Fruit fly (Drosophila melanogaster) whole organism, pupa: ENCODE results near the gene Prosbeta2R2.

ENCODE experiments used
- CG10348 ChIP-seq: fragments of 200-800 bp; sonication (Bioruptor generic); IDR thresholded peaks from 2 replicates; pipeline ENCODE4 v1.3.6; 2022; ENCODE audit warnings: missing biosample characterization, missing genetic modification characterization
- CG12605 ChIP-seq: fragments of 200-800 bp; sonication (Bioruptor generic); IDR thresholded peaks from 2 replicates; pipeline ENCODE4 v1.3.6; 2022; ENCODE audit warnings: missing biosample characterization, missing genetic modification characterization
- CG13204 ChIP-seq: fragments of 200-800 bp; sonication (Bioruptor generic); optimal IDR thresholded peaks from 2 replicates; lab custom pipeline; 2018; ENCODE audit warnings: missing biosample characterization, mild to moderate bottlenecking, missing genetic modification characterization, moderate library complexity
- CG14655 ChIP-seq: fragments of 200-800 bp; sonication (Bioruptor generic); optimal IDR thresholded peaks from 3 replicates; lab custom pipeline; 2017; ENCODE audit warnings: mild to moderate bottlenecking, missing biosample characterization, missing genetic modification reagents, missing genetic modification characterization
- CG15710 ChIP-seq: fragments of 200-800 bp; sonication (Bioruptor generic); optimal IDR thresholded peaks from 2 replicates; lab custom pipeline; 2018; ENCODE audit warnings: missing biosample characterization, mild to moderate bottlenecking, missing genetic modification characterization, moderate library complexity
- CG17806 ChIP-seq: fragments of 200-800 bp; sonication (Bioruptor generic); optimal IDR thresholded peaks from 2 replicates; lab custom pipeline; 2018; ENCODE audit warnings: missing biosample characterization, mild to moderate bottlenecking, missing genetic modification characterization, moderate library complexity
- CG32121 ChIP-seq: fragments of 200-800 bp; sonication (Bioruptor generic); IDR thresholded peaks from 2 replicates; pipeline ENCODE4 v1.3.6; 2022; ENCODE audit warnings: missing biosample characterization, missing genetic modification characterization
- CG34367 ChIP-seq: fragments of 200-800 bp; sonication (Bioruptor generic); optimal IDR thresholded peaks from 2 replicates; lab custom pipeline; 2018; ENCODE audit warnings: missing biosample characterization, mild to moderate bottlenecking, missing genetic modification characterization
- CG4496 ChIP-seq: fragments of 200-800 bp; sonication (Bioruptor generic); IDR thresholded peaks from 3 replicates; pipeline ENCODE4 v1.3.6; 2022; ENCODE audit warnings: missing biosample characterization, missing genetic modification characterization
- CG8159 ChIP-seq: fragments of 200-800 bp; sonication (Bioruptor generic); optimal IDR thresholded peaks from 3 replicates; lab custom pipeline; 2018; ENCODE audit warnings: missing biosample characterization, mild to moderate bottlenecking, missing genetic modification characterization, moderate library complexity
- CG8301 ChIP-seq: fragments of 200-800 bp; sonication (Bioruptor generic); optimal IDR thresholded peaks from 2 replicates; lab custom pipeline; 2018; ENCODE audit warnings: missing biosample characterization, mild to moderate bottlenecking, missing genetic modification characterization
- CG9948 ChIP-seq: fragments of 200-800 bp; sonication (Bioruptor generic); optimal IDR thresholded peaks from 2 replicates; lab custom pipeline; 2018; ENCODE audit warnings: missing biosample characterization, mild to moderate bottlenecking, missing genetic modification characterization, moderate library complexity
- D1 ChIP-seq: fragments of 200-800 bp; sonication (Bioruptor generic); optimal IDR thresholded peaks from 2 replicates; lab custom pipeline; 2018; ENCODE audit warnings: missing biosample characterization, mild to moderate bottlenecking, missing genetic modification characterization, moderate library complexity
- EcR ChIP-seq: fragments of 200-800 bp; sonication (Bioruptor generic); optimal IDR thresholded peaks from 3 replicates; lab custom pipeline; 2019; ENCODE audit warnings: missing biosample characterization, missing genetic modification characterization, mild to moderate bottlenecking, moderate library complexity, missing genetic modification reagents
- Ets98B ChIP-seq: fragments of 200-800 bp; sonication (Bioruptor generic); IDR thresholded peaks from 2 replicates; pipeline ENCODE4 v1.3.6; 2022; ENCODE audit warnings: missing biosample characterization, missing genetic modification characterization
- Pif1A ChIP-seq: fragments of 200-800 bp; sonication (Bioruptor generic); optimal IDR thresholded peaks from 3 replicates; lab custom pipeline; 2016; ENCODE audit warnings: missing biosample characterization, missing genetic modification characterization
- Pif1B ChIP-seq: fragments of 200-800 bp; sonication (Bioruptor generic); optimal IDR thresholded peaks from 3 replicates; lab custom pipeline; 2016; ENCODE audit warnings: missing biosample characterization, missing genetic modification characterization
- Snoo ChIP-seq: fragments of 200-800 bp; sonication (Bioruptor generic); optimal IDR thresholded peaks from 3 replicates; lab custom pipeline; 2017; ENCODE audit warnings: missing biosample characterization, mild to moderate bottlenecking, missing genetic modification characterization, inconsistent platforms
- fd96Ca ChIP-seq: fragments of 200-800 bp; sonication (Bioruptor generic); IDR thresholded peaks from 3 replicates; pipeline ENCODE4 v1.3.6; 2022; ENCODE audit warnings: missing biosample characterization, missing genetic modification characterization
- gl ChIP-seq: fragments of 200-800 bp; sonication (Bioruptor generic); optimal IDR thresholded peaks from 2 replicates; lab custom pipeline; 2018; ENCODE audit warnings: missing biosample characterization, mild to moderate bottlenecking, missing genetic modification characterization
- rn ChIP-seq: fragments of 200-800 bp; sonication (Bioruptor generic); IDR thresholded peaks from 2 replicates; pipeline ENCODE4 v1.3.6; 2022; ENCODE audit warnings: missing biosample characterization, missing genetic modification characterization

Prosbeta2R2 gene

dm6 chr3R:5217278-5217714 is 2.0 kb downstream of the Prosbeta2R2 start, which contains the start of gene cno:
Gene cno (minus strand): TSS chr3R:5217456.
- TF ChIP-seq EcR (GFP tag; lab: Kevin White, UChicago) (no peak), fd96Ca (GFP tag; lab: Robert Waterston, UW) (0 out of 3 replicates have a peak, but pooled peaks have one; percentile 22), CG12605 (peak; percentile 46; the same call in 1 of the 2 replicates), Snoo (tag; lab: Kevin White, UChicago) (peak; percentile 8), Ets98B (peak; percentile 48; the same call in 1 of the 2 replicates)

- TF ChIP-seq Pif1B (GFP tag; lab: Kevin White, UChicago) (no peak), EcR (GFP tag; lab: Kevin White, UChicago) (peak; percentile 60)
- TF ChIP-seq, all 21 proteins: peak for 1
These were observed 3.0 kb downstream of the Prosbeta2R2 start for dm6 chr3R:5216308-5216765.

dm6 chr3R:5215334-5216307 is 3.7 kb downstream of the Prosbeta2R2 start:
- peak; percentile 82 for TF ChIP-seq CG17806
- TF ChIP-seq CG34367: peak; percentile 84
- peak; percentile 88 for TF ChIP-seq EcR (GFP tag; lab: Kevin White, UChicago)
- TF ChIP-seq D1 (tag; lab: Kevin White, UChicago): peak; percentile 45
- TF ChIP-seq Snoo (tag; lab: Kevin White, UChicago): peak; percentile 85
- peak; percentile 79 for TF ChIP-seq Ets98B
- peak; percentile 83 for TF ChIP-seq Pif1B (GFP tag; lab: Kevin White, UChicago)
- TF ChIP-seq CG15710 (tag; lab: Kevin White, UChicago): peak; percentile 90
- peak; percentile 76 for TF ChIP-seq CG32121 (GFP tag; lab: Robert Waterston, UW)
- peak; percentile 88 for TF ChIP-seq CG9948 (tag; lab: Kevin White, UChicago)
- TF ChIP-seq Pif1A (GFP tag; lab: Kevin White, UChicago): peak; percentile 89
- TF ChIP-seq CG4496 (GFP tag; lab: Robert Waterston, UW): peak; percentile 84
- TF ChIP-seq fd96Ca (GFP tag; lab: Robert Waterston, UW): peak; percentile 87
- TF ChIP-seq CG10348 (GFP tag; lab: Robert Waterston, UW): no peak
- TF ChIP-seq CG8301 (tag; lab: Kevin White, UChicago): peak; percentile 90
- TF ChIP-seq CG13204 (GFP tag; lab: Kevin White, UChicago): peak; percentile 82
- TF ChIP-seq CG8159 (tag; lab: Kevin White, UChicago): peak; percentile 89
- TF ChIP-seq CG12605: peak; percentile 80
- TF ChIP-seq rn (GFP tag; lab: Robert Waterston, UW): peak; percentile 63
- peak; percentile 90 for TF ChIP-seq CG14655 (GFP tag; lab: Kevin White, UChicago)
- TF ChIP-seq gl: peak; percentile 70

- TF ChIP-seq CG17806 (no peak), Pif1B (GFP tag; lab: Kevin White, UChicago) (no peak), Ets98B (peak; percentile 23; the same call in 1 of the 2 replicates), CG8301 (tag; lab: Kevin White, UChicago) (peak; percentile 43), gl (no peak), CG8159 (tag; lab: Kevin White, UChicago) (no peak), fd96Ca (GFP tag; lab: Robert Waterston, UW) (0 out of 3 replicates have a peak, but pooled peaks have one; percentile 34), CG4496 (GFP tag; lab: Robert Waterston, UW) (0 out of 3 replicates have a peak, but pooled peaks have one; percentile 33), D1 (tag; lab: Kevin White, UChicago) (no peak), CG13204 (GFP tag; lab: Kevin White, UChicago) (no peak), rn (GFP tag; lab: Robert Waterston, UW) (no peak), CG10348 (GFP tag; lab: Robert Waterston, UW) (no peak), CG14655 (GFP tag; lab: Kevin White, UChicago) (peak; percentile 51)
These were observed 5.0 kb downstream of the Prosbeta2R2 start for dm6 chr3R:5214162-5214916.

dm6 chr3R:5213309-5213708 is 6.0 kb downstream of the Prosbeta2R2 start:
- TF ChIP-seq CG12605 (no peak), Ets98B (peak; percentile 34; the same call in 1 of the 2 replicates), CG4496 (GFP tag; lab: Robert Waterston, UW) (no peak), EcR (GFP tag; lab: Kevin White, UChicago) (peak; percentile 63), CG17806 (no peak), CG9948 (tag; lab: Kevin White, UChicago) (no peak), CG13204 (GFP tag; lab: Kevin White, UChicago) (peak; percentile 86), Pif1B (GFP tag; lab: Kevin White, UChicago) (no peak), gl (peak; percentile 13)
